Fruit fly (Drosophila melanogaster): ENCODE results near the gene bel.
A peak's percentile ranks its signal among the peaks of the same experiment; 100 is the strongest.

The bel gene

dm6 chr3R:8659907-8660660 lies 477 bp downstream of the bel start (continued):
- peak; percentile 96 for TF ChIP-seq amos (GFP tag; IDR thresholded peaks at IDR 0.05; ENCODE audit: partially characterized antibody)
- no peak for TF ChIP-seq jigr1 (GFP tag; IDR thresholded peaks at IDR 0.05)
- TF ChIP-seq Nf-YA (GFP tag; IDR thresholded peaks at IDR 0.05), result no peak
- no peak for TF ChIP-seq CG14965 (GFP tag; optimal IDR thresholded peaks at IDR 0.05; ENCODE audit: borderline replicate concordance)
- peak; percentile 85 for TF ChIP-seq gro (GFP tag; optimal IDR thresholded peaks at IDR 0.05)
- TF ChIP-seq Dek (tag; optimal IDR thresholded peaks at IDR 0.05), result peak; percentile 15
- peak; percentile 21 for TF ChIP-seq odd (GFP tag; optimal IDR thresholded peaks at IDR 0.05)
- peak; percentile 72 for TF ChIP-seq pho (GFP tag; optimal IDR thresholded peaks at IDR 0.05)
- peak; percentile 82 for TF ChIP-seq Scr (GFP tag; IDR thresholded peaks at IDR 0.05; ENCODE audit: partially characterized antibody)
- TF ChIP-seq seq (GFP tag; IDR thresholded peaks at IDR 0.05), result no peak; the same call in 1 of the 2 replicates
- no peak for TF ChIP-seq CG5953 (GFP tag; IDR thresholded peaks at IDR 0.05)
- peak; percentile 49; the same call in 1 of the 3 replicates for TF ChIP-seq gce (GFP tag; IDR thresholded peaks at IDR 0.05)
- peak; percentile 97 for TF ChIP-seq Ets97D (GFP tag; optimal IDR thresholded peaks at IDR 0.05)
- peak; percentile 55 for TF ChIP-seq CG8290 (GFP tag; optimal IDR thresholded peaks at IDR 0.05)
- TF ChIP-seq CG8290 (tag; optimal IDR thresholded peaks at IDR 0.05), result peak in 1 of 2 experiments; percentile 89
- TF ChIP-seq crp (GFP tag; optimal IDR thresholded peaks at IDR 0.05), result peak in 1 of 2 experiments; percentile 74
- TF ChIP-seq NK7.1 (GFP tag; optimal IDR thresholded peaks at IDR 0.05), result no peak
- no peak for TF ChIP-seq CG11695 (GFP tag; IDR thresholded peaks at IDR 0.05)
- no peak for TF ChIP-seq org-1 (GFP tag; optimal IDR thresholded peaks at IDR 0.05)
- TF ChIP-seq sima (GFP tag; optimal IDR thresholded peaks at IDR 0.05), result no peak
- no peak for TF ChIP-seq croc (GFP tag; conservative IDR thresholded peaks at IDR 0.05)
- no peak for TF ChIP-seq B-H1 (GFP tag; IDR thresholded peaks at IDR 0.05)
- no peak for TF ChIP-seq oc (tag; optimal IDR thresholded peaks at IDR 0.05)
- peak; percentile 93 for TF ChIP-seq Sry-δ (GFP tag; optimal IDR thresholded peaks at IDR 0.05)
- no peak for TF ChIP-seq pb (GFP tag; optimal IDR thresholded peaks at IDR 0.05)
- TF ChIP-seq CG31388 (GFP tag; optimal IDR thresholded peaks at IDR 0.05), result no peak
- TF ChIP-seq Nf-YC (tag; optimal IDR thresholded peaks at IDR 0.05), result peak; percentile 54
- TF ChIP-seq CG13123 (GFP tag; optimal IDR thresholded peaks at IDR 0.05), result no peak
- TF ChIP-seq Mrtf (GFP tag; IDR thresholded peaks at IDR 0.05), result no peak
- TF ChIP-seq CG10959 (GFP tag; IDR thresholded peaks at IDR 0.05), result peak; percentile 12; the same call in 1 of the 2 replicates
- TF ChIP-seq CG12219 (GFP tag; optimal IDR thresholded peaks at IDR 0.05), result no peak
- TF ChIP-seq pan (optimal IDR thresholded peaks at IDR 0.05), result no peak
- peak in 1 of 2 experiments; percentile 10 for TF ChIP-seq pan (GFP tag; optimal IDR thresholded peaks at IDR 0.05 in 1 of 2, IDR thresholded peaks at IDR 0.05 in 1 of 2)
- TF ChIP-seq CkIIα-i1 (GFP tag; IDR thresholded peaks at IDR 0.05), result no peak
- TF ChIP-seq nerfin-2 (GFP tag; IDR thresholded peaks at IDR 0.05; ENCODE audit: partially characterized antibody), result peak; percentile 60
- TF ChIP-seq CG13296 (GFP tag; optimal IDR thresholded peaks at IDR 0.05), result peak; percentile 12
- TF ChIP-seq zf30C (GFP tag; optimal IDR thresholded peaks at IDR 0.05), result peak; percentile 50
- TF ChIP-seq CG8089 (GFP tag; optimal IDR thresholded peaks at IDR 0.05), result no peak
- no peak for TF ChIP-seq Sox100B (GFP tag; optimal IDR thresholded peaks at IDR 0.05)
- TF ChIP-seq NfI (GFP tag; optimal IDR thresholded peaks at IDR 0.05), result peak; percentile 42
- TF ChIP-seq CG5180 (GFP tag; optimal IDR thresholded peaks at IDR 0.05), result no peak
- TF ChIP-seq lola (GFP tag; optimal IDR thresholded peaks at IDR 0.05), result no peak
- no peak for TF ChIP-seq pnt (GFP tag; optimal IDR thresholded peaks at IDR 0.05)
- TF ChIP-seq CG10274 (GFP tag; optimal IDR thresholded peaks at IDR 0.05), result no peak
- TF ChIP-seq shn (GFP tag; optimal IDR thresholded peaks at IDR 0.05), result peak; percentile 61
- TF ChIP-seq Neu2 (GFP tag; optimal IDR thresholded peaks at IDR 0.05; ENCODE audit: borderline replicate concordance), result no peak
- peak; percentile 37 for TF ChIP-seq emc (GFP tag; optimal IDR thresholded peaks at IDR 0.05)
- peak; percentile 40 for TF ChIP-seq CG3281 (GFP tag; optimal IDR thresholded peaks at IDR 0.05)
- TF ChIP-seq CG7987 (GFP tag; optimal IDR thresholded peaks at IDR 0.05), result peak; percentile 93
- TF ChIP-seq CG11504 (tag; optimal IDR thresholded peaks at IDR 0.05), result peak; percentile 66
